Worm (Caenorhabditis elegans) whole organism, L4/young adult: ENCODE measurements around the gene era-1.

Source experiments
- W03F9.2 ChIP-seq: fragments of 150-350 bp; optimal IDR thresholded peaks from 2 replicates; lab custom pipeline; 2014; ENCODE audit warnings: missing biosample characterization, missing genetic modification characterization
- dao-5 ChIP-seq: sonication (generic microtip); optimal IDR thresholded peaks from 2 replicates; lab custom pipeline; 2016; ENCODE audit warnings: missing genotype, missing genetic modification characterization, moderate library complexity, missing compliant biosample characterization
- him-1 ChIP-seq: sonication (generic microtip); optimal IDR thresholded peaks from 2 replicates; lab custom pipeline; 2016; ENCODE audit warnings: missing genotype, missing genetic modification reagents, missing genetic modification characterization, missing compliant biosample characterization

The era-1 gene

DNA sequence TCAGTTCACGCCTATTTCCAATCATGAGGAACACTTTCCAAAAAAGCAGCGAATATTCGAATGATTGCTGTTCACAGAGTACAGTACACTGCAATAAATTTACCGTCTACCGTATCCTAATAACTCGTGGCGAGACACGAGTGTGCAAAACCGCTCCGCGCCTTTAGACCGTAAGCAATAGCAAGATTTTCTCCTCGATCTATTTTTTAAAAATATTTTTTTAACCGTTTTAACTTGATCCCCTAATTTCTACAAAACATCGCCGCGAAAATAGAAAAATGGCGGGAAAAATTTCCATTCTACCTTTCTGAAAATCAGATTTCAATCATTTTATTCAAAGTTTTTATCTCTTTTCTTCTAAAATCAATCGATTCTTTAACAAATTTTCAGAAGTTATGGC lies at the start of gene era-1:
era-1 (plus strand) TSS at position 366 of the 400 bp plus-strand sequence.
- TF ChIP-seq W03F9.2 (tag; lab: Kevin White, UChicago) = no peak
- TF ChIP-seq him-1 (tag; lab: Kevin White, UChicago) = no peak
- no peak for TF ChIP-seq dao-5

- peak; percentile 55 for TF ChIP-seq him-1 (tag; lab: Kevin White, UChicago)
- peak; percentile 2 for TF ChIP-seq dao-5
- TF ChIP-seq W03F9.2 (tag; lab: Kevin White, UChicago) = no peak
These were observed 47.7 kb upstream of the era-1 start, which contains the start of gene syx-18 for ce11 chrV:6655174-6655573. TSS of gene syx-18 (minus strand) at chrV:6655449.

DNA sequence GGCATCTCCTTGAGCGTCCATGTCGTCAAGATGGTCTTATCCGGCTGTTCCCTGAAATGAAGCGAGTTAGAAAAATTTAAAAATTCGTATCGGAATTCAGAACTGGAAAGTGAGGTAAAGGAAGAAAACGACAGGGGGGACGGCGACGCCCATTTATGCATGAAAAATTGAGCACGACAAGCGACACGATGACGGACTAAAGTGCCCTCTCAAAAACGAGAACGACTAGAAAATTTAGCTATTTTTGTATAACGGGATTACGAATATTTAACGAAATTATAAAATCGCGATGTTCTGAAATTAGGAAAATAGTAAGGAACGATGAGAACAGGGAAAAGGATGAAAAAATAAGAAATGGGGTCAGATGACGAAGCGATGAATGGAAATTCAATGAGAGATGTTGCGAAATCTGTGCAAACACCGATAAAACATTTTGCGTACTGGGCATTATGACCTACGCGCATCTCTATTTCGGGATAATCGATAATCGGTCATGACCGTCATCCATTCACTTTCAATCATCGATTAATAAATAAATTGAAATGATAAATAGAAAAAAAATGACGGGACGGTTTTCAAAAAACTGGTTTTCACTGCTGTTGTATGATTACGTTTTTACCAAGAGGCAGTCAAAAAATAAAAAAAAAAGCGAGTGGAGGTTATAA lies 46.3 kb upstream of the era-1 start, which contains the start of gene snb-1:
snb-1 (minus strand) TSS at position 51 of the 665 bp plus-strand sequence.
- no peak for TF ChIP-seq him-1 (tag; lab: Kevin White, UChicago)
- peak; percentile 75 for TF ChIP-seq W03F9.2 (tag; lab: Kevin White, UChicago)
- TF ChIP-seq dao-5 = no peak

- TF ChIP-seq dao-5 = no peak
- no peak for TF ChIP-seq him-1 (tag; lab: Kevin White, UChicago)
- no peak for TF ChIP-seq W03F9.2 (tag; lab: Kevin White, UChicago)
These were observed 45.2 kb upstream of the era-1 start for ce11 chrV:6657532-6658259.

DNA sequence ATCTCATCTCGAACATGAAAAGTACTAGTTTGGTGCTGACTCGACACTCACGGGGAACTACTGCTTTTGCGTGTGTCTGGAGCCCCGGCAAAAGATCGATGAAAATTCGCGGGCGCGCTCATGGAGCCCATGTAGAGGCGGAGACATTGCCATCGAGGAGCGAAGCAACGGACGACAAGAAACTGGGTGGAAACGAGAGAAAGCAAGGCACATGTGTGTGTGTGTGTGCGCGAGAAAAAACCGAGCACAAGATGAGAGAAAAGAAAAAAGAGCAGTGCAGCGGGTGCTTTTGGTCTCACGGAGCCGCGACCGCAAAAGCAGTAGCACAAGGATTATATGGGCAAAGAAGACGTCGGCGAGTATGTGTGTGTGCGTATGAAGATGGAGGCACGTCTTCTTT lies 44.1 kb upstream of the era-1 start:
- TF ChIP-seq dao-5 = no peak
- peak; percentile 76 for TF ChIP-seq him-1 (tag; lab: Kevin White, UChicago)

- TF ChIP-seq dao-5 (no peak), W03F9.2 (tag; lab: Kevin White, UChicago) (no peak), him-1 (tag; lab: Kevin White, UChicago) (no peak)
These were observed 43.3 kb upstream of the era-1 start for ce11 chrV:6659533-6659932.

- no peak for TF ChIP-seq dao-5
- no peak for TF ChIP-seq W03F9.2 (tag; lab: Kevin White, UChicago)
- no peak for TF ChIP-seq him-1 (tag; lab: Kevin White, UChicago)
These were observed 41.2 kb upstream of the era-1 start for ce11 chrV:6661658-6662057.

ce11 chrV:6662505-6662904 lies 40.4 kb upstream of the era-1 start:
- TF ChIP-seq W03F9.2 (tag; lab: Kevin White, UChicago) = no peak
- TF ChIP-seq dao-5 = no peak
- TF ChIP-seq him-1 (tag; lab: Kevin White, UChicago) = no peak

DNA sequence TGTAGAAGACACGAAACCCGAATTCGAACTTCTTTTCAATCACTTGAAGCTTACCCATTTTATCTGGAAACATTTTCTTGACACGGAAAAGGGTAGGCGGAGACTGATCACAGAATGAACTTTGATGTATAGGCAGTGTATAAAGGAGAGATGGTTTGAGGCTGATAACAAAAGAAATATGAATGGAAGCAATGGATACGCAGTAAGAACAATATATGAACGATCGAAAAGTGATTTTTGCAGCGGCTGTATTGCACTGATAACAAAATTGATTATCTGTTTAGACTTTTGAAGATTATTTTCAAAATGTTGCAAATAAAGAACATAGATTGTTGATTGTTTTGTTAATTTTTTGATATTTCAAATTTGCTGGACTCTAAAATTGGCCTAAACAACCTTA lies 37.1 kb upstream of the era-1 start, which contains the start of gene pmp-5:
pmp-5 (minus strand) TSS at position 63 of the 400 bp plus-strand sequence.
- TF ChIP-seq him-1 (tag; lab: Kevin White, UChicago) (no peak), dao-5 (no peak), W03F9.2 (tag; lab: Kevin White, UChicago) (no peak)

DNA sequence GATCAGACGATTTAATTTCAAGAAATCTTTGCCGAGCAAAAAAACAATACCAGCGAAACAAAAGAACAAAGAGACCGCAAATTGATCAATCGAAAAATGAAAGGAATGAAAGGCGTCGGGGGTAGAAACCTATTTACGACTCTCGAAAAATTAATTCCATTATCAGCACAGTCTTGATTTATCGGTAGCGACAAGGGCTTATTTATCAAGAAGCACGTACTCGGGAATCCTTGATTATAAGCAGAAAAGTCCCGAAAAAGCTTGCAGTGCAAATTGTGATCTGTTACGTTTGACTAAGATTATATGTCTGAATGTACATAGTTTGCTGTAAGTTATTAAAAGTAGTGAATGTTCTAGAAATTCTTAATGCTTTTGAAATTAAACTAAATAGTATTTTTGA lies 36.3 kb upstream of the era-1 start:
- TF ChIP-seq W03F9.2 (tag; lab: Kevin White, UChicago) (no peak), him-1 (tag; lab: Kevin White, UChicago) (no peak)

DNA sequence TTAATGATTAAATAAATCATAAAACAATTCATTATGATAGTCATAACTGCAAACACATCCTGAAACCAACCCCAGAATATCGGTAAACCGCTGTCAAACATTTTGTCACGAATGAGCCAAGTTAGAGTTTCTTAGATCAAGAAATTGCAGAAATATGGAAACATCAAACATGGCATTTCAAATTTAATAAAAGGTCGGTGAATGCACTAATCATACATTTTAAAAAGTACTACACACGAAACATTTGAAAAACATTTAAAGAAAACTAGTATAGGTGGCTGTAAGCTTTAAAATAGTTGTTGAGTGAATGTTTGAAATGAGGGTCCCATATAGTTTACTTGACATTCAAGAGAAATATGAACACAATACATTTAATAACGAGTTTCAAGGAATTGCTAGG lies 34.1 kb upstream of the era-1 start, which contains the start of gene str-180:
str-180 (minus strand) TSS at position 101 of the 400 bp plus-strand sequence.
- no peak for TF ChIP-seq W03F9.2 (tag; lab: Kevin White, UChicago)
- no peak for TF ChIP-seq him-1 (tag; lab: Kevin White, UChicago)
- TF ChIP-seq dao-5 = no peak

DNA sequence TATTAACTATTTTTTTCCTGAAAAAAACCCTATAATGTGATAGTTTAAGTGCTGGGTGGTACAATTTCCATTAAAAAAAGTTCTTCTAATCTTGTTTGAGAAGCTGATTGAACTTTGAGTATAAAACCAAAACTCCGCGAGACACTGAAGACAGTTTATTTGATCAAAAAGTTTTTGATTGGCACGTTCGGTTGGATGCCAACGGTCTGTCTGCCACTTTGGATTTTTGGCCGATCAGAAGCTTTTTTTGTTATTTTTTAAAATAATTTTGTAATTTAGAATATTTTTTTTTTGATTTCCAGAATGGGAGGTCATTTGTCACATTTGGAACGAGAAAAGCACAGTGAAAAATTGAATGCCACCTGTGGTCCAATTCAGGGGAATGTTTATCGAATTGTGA lies 33.3 kb upstream of the era-1 start, which contains the start of gene cest-28:
cest-28 (plus strand) TSS at position 301 of the 400 bp plus-strand sequence.
- TF ChIP-seq him-1 (tag; lab: Kevin White, UChicago) (no peak), W03F9.2 (tag; lab: Kevin White, UChicago) (no peak)

DNA sequence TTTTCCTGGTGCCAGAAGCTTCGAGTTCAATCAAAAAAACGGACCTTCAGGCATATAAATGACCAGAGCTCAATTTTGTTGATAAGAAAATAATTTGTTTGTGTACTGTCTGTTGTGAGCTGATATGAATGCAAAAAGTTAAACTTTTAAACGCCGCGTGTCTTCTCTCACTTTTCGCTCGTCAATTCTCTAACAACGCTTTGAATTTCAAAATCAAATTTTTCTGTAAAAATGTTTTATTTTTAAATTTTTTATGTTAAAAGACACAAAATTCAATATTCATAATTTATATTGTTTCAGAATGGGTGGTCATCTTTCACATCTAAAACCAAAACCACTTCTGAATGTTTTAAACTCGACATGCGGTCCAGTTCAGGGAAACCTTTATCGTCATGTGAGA lies 28.9 kb upstream of the era-1 start, which contains the start of gene cest-31:
cest-31 (plus strand) TSS at position 301 of the 400 bp plus-strand sequence.
- no peak for TF ChIP-seq him-1 (tag; lab: Kevin White, UChicago)
- no peak for TF ChIP-seq dao-5
- no peak for TF ChIP-seq W03F9.2 (tag; lab: Kevin White, UChicago)
